Worm (Caenorhabditis elegans) whole organism, young adult: ENCODE results near the gene F53B3.6.
A peak's percentile ranks its signal among the peaks of the same experiment; 100 is the strongest.

Experiments used
- D2030.7 ChIP-seq: fragments of 200-800 bp; sonication (Bioruptor generic); IDR thresholded peaks from 2 replicates; pipeline ENCODE4 v1.3.6; 2022; ENCODE audit warnings: missing genetic modification reagents, missing genetic modification characterization, missing compliant biosample characterization
- F49E8.2 ChIP-seq: sonication (generic microtip); optimal IDR thresholded peaks from 3 replicates; lab custom pipeline; 2017; ENCODE audit warnings: missing genetic modification characterization, mild to moderate bottlenecking, missing compliant biosample characterization, antibody characterized with exemption, moderate library complexity; ENCODE audit not compliant: insufficient read depth
- F57C9.4 ChIP-seq: sonication (generic microtip); optimal IDR thresholded peaks from 2 replicates; lab custom pipeline; 2017; ENCODE audit warnings: mild to moderate bottlenecking, missing genetic modification characterization, missing compliant biosample characterization
- K12H6.12 ChIP-seq: fragments of 200-800 bp; sonication (Bioruptor generic); optimal IDR thresholded peaks from 2 replicates; lab custom pipeline; 2018; ENCODE audit warnings: mild to moderate bottlenecking, missing genetic modification characterization, missing compliant biosample characterization
- T26A5.8 ChIP-seq: sonication (generic microtip); optimal IDR thresholded peaks from 2 replicates; lab custom pipeline; 2016; ENCODE audit warnings: missing genetic modification characterization, missing compliant biosample characterization
- Y56A3A.18 ChIP-seq: fragments of 200-800 bp; sonication (Bioruptor generic); IDR thresholded peaks from 2 replicates; pipeline ENCODE4 v1.3.6; 2022; ENCODE audit warnings: missing genetic modification reagents, missing genetic modification characterization, missing compliant biosample characterization
- akir-1 ChIP-seq: fragments of 200-800 bp; sonication (Bioruptor generic); optimal IDR thresholded peaks from 2 replicates; lab custom pipeline; 2018; ENCODE audit warnings: mild to moderate bottlenecking, missing genetic modification characterization, moderate library complexity, missing compliant biosample characterization
- aptf-3 ChIP-seq: fragments of 200-800 bp; sonication (Bioruptor generic); IDR thresholded peaks from 2 replicates; pipeline ENCODE4 v1.3.6; 2022; ENCODE audit warnings: missing genetic modification characterization, missing compliant biosample characterization
- atf-7 ChIP-seq: sonication (generic microtip); optimal IDR thresholded peaks from 2 replicates; lab custom pipeline; 2017; ENCODE audit warnings: mild to moderate bottlenecking, missing genetic modification characterization, missing compliant biosample characterization
- attf-6 ChIP-seq: fragments of 200-800 bp; sonication (Bioruptor generic); IDR thresholded peaks from 2 replicates; pipeline ENCODE4 v1.3.6; 2022; ENCODE audit warnings: missing genetic modification reagents, missing genetic modification characterization, missing compliant biosample characterization
- bed-2 ChIP-seq: fragments of 200-800 bp; sonication (Bioruptor generic); IDR thresholded peaks from 2 replicates; pipeline ENCODE4 v1.3.6; 2022; ENCODE audit warnings: missing genetic modification reagents, missing genetic modification characterization, missing compliant biosample characterization
- die-1 ChIP-seq: sonication (generic microtip); optimal IDR thresholded peaks from 2 replicates; lab custom pipeline; 2016; ENCODE audit warnings: missing genotype, mild to moderate bottlenecking, missing genetic modification characterization, missing compliant biosample characterization
- dox-1 ChIP-seq: fragments of 200-800 bp; sonication (Bioruptor generic); IDR thresholded peaks from 2 replicates; pipeline ENCODE4 v1.3.6; 2022; ENCODE audit warnings: missing genetic modification reagents, missing genetic modification characterization, missing compliant biosample characterization
- egl-18 ChIP-seq: fragments of 200-800 bp; sonication (Bioruptor generic); IDR thresholded peaks from 2 replicates; pipeline ENCODE4 v1.3.6; 2022; ENCODE audit warnings: missing genetic modification reagents, missing genetic modification characterization, missing compliant biosample characterization
- egl-44 ChIP-seq: fragments of 200-800 bp; sonication (Bioruptor generic); IDR thresholded peaks from 2 replicates; pipeline ENCODE4 v1.3.6; 2022; ENCODE audit warnings: missing genetic modification reagents, missing genetic modification characterization, missing compliant biosample characterization
- egrh-3 ChIP-seq: fragments of 200-800 bp; sonication (Bioruptor generic); IDR thresholded peaks from 2 replicates; pipeline ENCODE4 v1.3.6; 2022; ENCODE audit warnings: missing genetic modification reagents, missing genetic modification characterization, missing compliant biosample characterization
- hmg-20 ChIP-seq: fragments of 200-800 bp; sonication (Bioruptor generic); IDR thresholded peaks from 2 replicates; pipeline ENCODE4 v1.3.6; 2022; ENCODE audit warnings: missing genetic modification reagents, missing genetic modification characterization, missing compliant biosample characterization
- lag-1 ChIP-seq: fragments of 200-800 bp; sonication (Bioruptor generic); IDR thresholded peaks from 2 replicates; pipeline ENCODE4 v1.3.6; 2022; ENCODE audit warnings: missing genetic modification reagents, missing genetic modification characterization, missing compliant biosample characterization
- lin-26 ChIP-seq: fragments of 200-800 bp; sonication (Bioruptor generic); IDR thresholded peaks from 2 replicates; pipeline ENCODE4 v1.3.6; 2022; ENCODE audit warnings: missing genetic modification reagents, missing genetic modification characterization, missing compliant biosample characterization
- lin-35 ChIP-seq, 3 experiments: fragments of 150-350 bp in 2 of 3; sonication (generic microtip) in 1 of 3; optimal IDR thresholded peaks; 2 replicates each; lab custom pipeline; 2014 to 2018; ENCODE audit warnings: missing biosample characterization in 3 of 3, missing genetic modification characterization in 3 of 3, missing genetic modification reagents in 3 of 3
- lir-1 ChIP-seq: fragments of 200-800 bp; sonication (Bioruptor generic); conservative IDR thresholded peaks from 2 replicates; pipeline ENCODE4 v1.3.6; 2022; ENCODE audit warnings: missing genetic modification reagents, missing genetic modification characterization, missing compliant biosample characterization
- lsy-27 ChIP-seq: sonication (generic microtip); optimal IDR thresholded peaks from 2 replicates; lab custom pipeline; 2017; ENCODE audit warnings: missing genetic modification characterization, mild to moderate bottlenecking, missing compliant biosample characterization, antibody characterized with exemption, missing genotype, borderline replicate concordance; ENCODE audit not compliant: insufficient read depth
- madf-8 ChIP-seq: fragments of 200-800 bp; sonication (Bioruptor generic); conservative IDR thresholded peaks from 2 replicates; pipeline ENCODE4 v1.3.6; 2022; ENCODE audit warnings: missing genetic modification reagents, missing genetic modification characterization, missing compliant biosample characterization
- mxl-1 ChIP-seq: sonication (generic microtip); optimal IDR thresholded peaks from 2 replicates; lab custom pipeline; 2016; ENCODE audit warnings: missing genetic modification characterization, missing compliant biosample characterization
- nhr-27 ChIP-seq: fragments of 200-800 bp; sonication (Bioruptor generic); optimal IDR thresholded peaks from 2 replicates; lab custom pipeline; 2018; ENCODE audit warnings: mild to moderate bottlenecking, missing genetic modification characterization, moderate library complexity, missing compliant biosample characterization
- nhr-90 ChIP-seq: sonication (generic microtip); optimal IDR thresholded peaks from 2 replicates; lab custom pipeline; 2016; ENCODE audit warnings: missing genotype, mild to moderate bottlenecking, missing genetic modification characterization, missing compliant biosample characterization
- pha-4 ChIP-seq: fragments of 150-350 bp; sonication (generic microtip); optimal IDR thresholded peaks from 2 replicates; lab custom pipeline; 2014; ENCODE audit warnings: missing biosample characterization, missing genetic modification reagents, missing genetic modification characterization
- rcor-1 ChIP-seq: fragments of 200-800 bp; sonication (Bioruptor generic); IDR thresholded peaks from 2 replicates; pipeline ENCODE4 v1.3.6; 2022; ENCODE audit warnings: missing genetic modification reagents, missing genetic modification characterization, missing compliant biosample characterization
- rec-8 ChIP-seq, 2 experiments: sonication (generic microtip); optimal IDR thresholded peaks; 2 replicates each; lab custom pipeline; 2016; ENCODE audit warnings: mild to moderate bottlenecking in 2 of 2, missing genetic modification characterization in 2 of 2, missing genetic modification reagents in 2 of 2, missing genotype in 2 of 2, missing biosample characterization in 1 of 2, missing compliant biosample characterization in 1 of 2, moderate library complexity in 1 of 2
- tlf-1 ChIP-seq: fragments of 200-800 bp; sonication (Bioruptor generic); optimal IDR thresholded peaks from 2 replicates; lab custom pipeline; 2018; ENCODE audit warnings: mild to moderate bottlenecking, missing genetic modification characterization, missing compliant biosample characterization
- xnd-1 ChIP-seq: sonication (generic microtip); optimal IDR thresholded peaks from 2 replicates; lab custom pipeline; 2016; ENCODE audit warnings: missing genotype, missing genetic modification reagents, missing genetic modification characterization, missing compliant biosample characterization
- zfh-2 ChIP-seq: fragments of 200-800 bp; sonication (Bioruptor generic); conservative IDR thresholded peaks from 2 replicates; pipeline ENCODE4 v1.3.6; 2022; ENCODE audit warnings: missing genetic modification reagents, missing genetic modification characterization, missing compliant biosample characterization
- zim-3 ChIP-seq: sonication (generic microtip); optimal IDR thresholded peaks from 2 replicates; lab custom pipeline; 2017; ENCODE audit warnings: mild to moderate bottlenecking, missing genetic modification characterization, moderate library complexity, missing compliant biosample characterization
- ztf-25 ChIP-seq: fragments of 200-800 bp; sonication (Bioruptor generic); IDR thresholded peaks from 2 replicates; pipeline ENCODE4 v1.3.6; 2022; ENCODE audit warnings: missing genetic modification reagents, missing genetic modification characterization, missing compliant biosample characterization
- ztf-26 ChIP-seq: sonication (generic microtip); optimal IDR thresholded peaks from 2 replicates; lab custom pipeline; 2017; ENCODE audit warnings: missing genetic modification characterization, missing compliant biosample characterization
- ztf-3 ChIP-seq: fragments of 200-800 bp; sonication (Bioruptor generic); optimal IDR thresholded peaks from 2 replicates; lab custom pipeline; 2018; ENCODE audit warnings: mild to moderate bottlenecking, missing genetic modification characterization, missing compliant biosample characterization
- ztf-6 ChIP-seq: fragments of 200-800 bp; sonication (Bioruptor generic); IDR thresholded peaks from 2 replicates; pipeline ENCODE4 v1.3.6; 2022; ENCODE audit warnings: missing genetic modification reagents, missing genetic modification characterization, missing compliant biosample characterization

Gene F53B3.6

ce11 chrX:2874598-2874997 lies 10.6 kb downstream of the F53B3.6 start:
- TF ChIP-seq F49E8.2 (tag; lab: Kevin White, UChicago) = no peak
- TF ChIP-seq lin-26 (GFP tag; lab: Robert Waterston, UW) = no peak
- TF ChIP-seq xnd-1 = no peak
- no peak for TF ChIP-seq pha-4 (tag; lab: Kevin White, UChicago)
- TF ChIP-seq rec-8 (tag; optimal IDR thresholded peaks at IDR 0.05; lab: Kevin White, UChicago) = no peak

- TF ChIP-seq ztf-26 (tag; lab: Kevin White, UChicago) (no peak), ztf-25 (GFP tag; lab: Robert Waterston, UW) (no peak), die-1 (tag; lab: Kevin White, UChicago) (no peak), aptf-3 (GFP tag; lab: Robert Waterston, UW) (no peak), nhr-27 (tag; lab: Kevin White, UChicago) (no peak)
These were observed 13.4 kb downstream of the F53B3.6 start for ce11 chrX:2877433-2877832.

ce11 chrX:2879529-2880265 lies 15.7 kb downstream of the F53B3.6 start, which contains the start of gene F53B3.5:
Gene F53B3.5, minus strand, starts transcription at chrX:2879579.
- TF ChIP-seq xnd-1 (no peak), attf-6 (GFP tag; lab: Robert Waterston, UW) (no peak), mxl-1 (tag; lab: Kevin White, UChicago) (no peak), zim-3 (no peak), lag-1 (0 out of 2 replicates have a peak, but pooled peaks have one; percentile 48), rcor-1 (GFP tag; lab: Robert Waterston, UW) (no peak), egl-44 (GFP tag; lab: Robert Waterston, UW) (0 out of 2 replicates have a peak, but pooled peaks have one; percentile 15), hmg-20 (GFP tag; lab: Robert Waterston, UW) (no peak), ztf-3 (no peak), T26A5.8 (tag; lab: Kevin White, UChicago) (no peak), madf-8 (GFP tag; lab: Robert Waterston, UW) (no peak), bed-2 (GFP tag; lab: Robert Waterston, UW) (0 out of 2 replicates have a peak, but pooled peaks have one; percentile 51), tlf-1 (GFP tag; lab: Kevin White, UChicago) (no peak), D2030.7 (GFP tag; lab: Robert Waterston, UW) (no peak), lsy-27 (no peak), lir-1 (GFP tag; lab: Robert Waterston, UW) (no peak), F57C9.4 (no peak), akir-1 (GFP tag; lab: Kevin White, UChicago) (no peak), zfh-2 (peak; percentile 81), egl-18 (GFP tag; lab: Robert Waterston, UW) (no peak), egrh-3 (GFP tag; lab: Robert Waterston, UW) (peak; percentile 60; the same call in 1 of the 2 replicates), atf-7 (tag; lab: Kevin White, UChicago) (no peak)

ce11 chrX:2885318-2885908 lies 21.4 kb downstream of the F53B3.6 start, which contains the start of gene vang-1:
Gene vang-1, plus strand, starts transcription at chrX:2885858.
- TF ChIP-seq K12H6.12 (tag; lab: Kevin White, UChicago) (no peak), Y56A3A.18 (peak; percentile 55; the same call in 1 of the 2 replicates), lin-35 (GFP tag; optimal IDR thresholded peaks at IDR 0.05; lab: Kevin White, UChicago) (no peak), egl-44 (GFP tag; lab: Robert Waterston, UW) (no peak), nhr-90 (tag; lab: Kevin White, UChicago) (no peak), ztf-6 (GFP tag; lab: Robert Waterston, UW) (0 out of 2 replicates have a peak, but pooled peaks have one; percentile 41), zfh-2 (peak; percentile 82), dox-1 (GFP tag; lab: Robert Waterston, UW) (no peak)
- TF ChIP-seq, all 124 proteins: peak for 3
